Fruit fly (Drosophila melanogaster) whole organism, embryonic: ENCODE data around the gene CG32276.
A peak's percentile ranks its signal among the peaks of the same experiment; 100 is the strongest.

Experiments
- Awh ChIP-seq: fragments of 200-800 bp; sonication (Bioruptor generic); IDR thresholded peaks from 2 replicates; pipeline ENCODE4, ENCODE4 v1.3.6; 2022; ENCODE audit warnings: missing biosample characterization, missing genetic modification characterization
- B-H1 ChIP-seq: fragments of 200-800 bp; sonication (Bioruptor generic); IDR thresholded peaks from 3 replicates; pipeline ENCODE4 v1.3.6; 2022; ENCODE audit warnings: missing biosample characterization, missing genetic modification characterization
- CG10274 ChIP-seq: fragments of 200-800 bp; sonication (Bioruptor generic); optimal IDR thresholded peaks from 3 replicates; lab custom pipeline; 2017; ENCODE audit warnings: missing biosample characterization, mild to moderate bottlenecking, missing genetic modification characterization
- CG10366 ChIP-seq: fragments of 200-800 bp; sonication (Bioruptor generic); IDR thresholded peaks from 2 replicates; pipeline ENCODE4 v1.3.6; 2022; ENCODE audit warnings: missing biosample characterization, missing genetic modification characterization
- CG10565 ChIP-seq: fragments of 200-800 bp; sonication (Bioruptor generic); optimal IDR thresholded peaks from 3 replicates; lab custom pipeline; 2016; ENCODE audit warnings: missing biosample characterization, mild to moderate bottlenecking, missing genetic modification characterization
- CG10959 ChIP-seq: fragments of 200-800 bp; sonication (Bioruptor generic); IDR thresholded peaks from 2 replicates; pipeline ENCODE4 v1.3.6; 2022; ENCODE audit warnings: missing biosample characterization, missing genetic modification characterization
- CG11093 ChIP-seq: fragments of 200-800 bp; sonication (Bioruptor generic); IDR thresholded peaks from 3 replicates; pipeline ENCODE4 v1.3.6; 2022; ENCODE audit warnings: missing biosample characterization, missing genetic modification characterization
- CG11398 ChIP-seq: fragments of 200-800 bp; sonication (Bioruptor generic); optimal IDR thresholded peaks from 2 replicates; lab custom pipeline; 2016; ENCODE audit warnings: missing biosample characterization, missing genetic modification characterization
- CG11456 ChIP-seq: fragments of 200-800 bp; sonication (Bioruptor generic); IDR thresholded peaks from 3 replicates; pipeline ENCODE4 v1.3.6; 2022; ENCODE audit warnings: missing biosample characterization, missing genetic modification characterization
- CG11560 ChIP-seq: fragments of 200-800 bp; sonication (Bioruptor generic); IDR thresholded peaks from 3 replicates; pipeline ENCODE4 v1.3.6; 2022; ENCODE audit warnings: missing biosample characterization, missing genetic modification characterization
- CG11723 ChIP-seq: fragments of 200-800 bp; sonication (Bioruptor generic); optimal IDR thresholded peaks from 2 replicates; lab custom pipeline; 2017; ENCODE audit warnings: missing biosample characterization, mild to moderate bottlenecking, missing genetic modification characterization
- CG12071 ChIP-seq: fragments of 200-800 bp; sonication (Bioruptor generic); optimal IDR thresholded peaks from 3 replicates; lab custom pipeline; 2018; ENCODE audit warnings: missing biosample characterization, mild to moderate bottlenecking, missing genetic modification characterization
- CG12391 ChIP-seq: fragments of 200-800 bp; sonication (Bioruptor generic); optimal IDR thresholded peaks from 3 replicates; lab custom pipeline; 2018; ENCODE audit warnings: missing biosample characterization, mild to moderate bottlenecking, missing genetic modification characterization, moderate library complexity
- CG13424 ChIP-seq: fragments of 200-800 bp; sonication (Bioruptor generic); optimal IDR thresholded peaks from 2 replicates; lab custom pipeline; 2019; ENCODE audit warnings: missing biosample characterization, mild to moderate bottlenecking, missing genetic modification characterization, moderate library complexity
- CG13894 ChIP-seq: fragments of 200-800 bp; sonication (Bioruptor generic); optimal IDR thresholded peaks from 3 replicates; lab custom pipeline; 2018; ENCODE audit warnings: missing biosample characterization, mild to moderate bottlenecking, missing genetic modification characterization, moderate library complexity
- CG1602 ChIP-seq: fragments of 200-800 bp; sonication (Bioruptor generic); optimal IDR thresholded peaks from 3 replicates; lab custom pipeline; 2016; ENCODE audit warnings: missing biosample characterization, missing genetic modification characterization
- CG3281 ChIP-seq: fragments of 200-800 bp; sonication (Bioruptor generic); optimal IDR thresholded peaks from 3 replicates; lab custom pipeline; 2017; ENCODE audit warnings: missing biosample characterization, mild to moderate bottlenecking, missing genetic modification characterization
- CG4328 ChIP-seq: fragments of 200-800 bp; sonication (Bioruptor generic); optimal IDR thresholded peaks from 3 replicates; lab custom pipeline; 2017; ENCODE audit warnings: missing biosample characterization, missing genetic modification reagents, missing genetic modification characterization
- CG6175 ChIP-seq: fragments of 200-800 bp; sonication (Bioruptor generic); IDR thresholded peaks from 3 replicates; pipeline ENCODE4 v1.3.6; 2022; ENCODE audit warnings: missing biosample characterization, missing genetic modification characterization
- Camta ChIP-seq: fragments of 200-800 bp; sonication (Bioruptor generic); optimal IDR thresholded peaks from 2 replicates; lab custom pipeline; 2016; ENCODE audit warnings: missing biosample characterization, missing genetic modification characterization
- D ChIP-seq, 2 experiments: fragments of 200-800 bp in 1 of 2; fragments of >200 bp in 1 of 2; sonication (Bioruptor generic) in 1 of 2; optimal IDR thresholded peaks; 2 replicates in 1 of 2; 3 replicates in 1 of 2; lab custom pipeline; 2017; ENCODE audit warnings: mild to moderate bottlenecking in 1 of 2, missing biosample characterization in 1 of 2, missing genetic modification characterization in 1 of 2, missing genetic modification reagents in 1 of 2
- Elba2 ChIP-seq: fragments of 200-800 bp; sonication (Bioruptor generic); optimal IDR thresholded peaks from 3 replicates; lab custom pipeline; 2016; ENCODE audit warnings: missing biosample characterization, missing genetic modification characterization
- Fer2 ChIP-seq: fragments of 200-800 bp; sonication (Bioruptor generic); optimal IDR thresholded peaks from 2 replicates; lab custom pipeline; 2018; ENCODE audit warnings: missing biosample characterization, mild to moderate bottlenecking, missing genetic modification characterization, moderate library complexity
- HHEX ChIP-seq: fragments of 200-800 bp; sonication (Bioruptor generic); optimal IDR thresholded peaks from 3 replicates; lab custom pipeline; 2017; ENCODE audit warnings: missing biosample characterization, mild to moderate bottlenecking, missing genetic modification characterization, missing genetic modification reagents
- HLH3B ChIP-seq: fragments of 200-800 bp; sonication (Bioruptor generic); IDR thresholded peaks from 2 replicates; pipeline ENCODE4 v1.3.6; 2022; ENCODE audit warnings: missing biosample characterization, missing genetic modification characterization
- HLH54F ChIP-seq: fragments of 200-800 bp; sonication (Bioruptor generic); optimal IDR thresholded peaks from 3 replicates; lab custom pipeline; 2016; ENCODE audit warnings: missing biosample characterization, missing genetic modification characterization
- HLHmδ ChIP-seq: fragments of 200-800 bp; sonication (Bioruptor generic); optimal IDR thresholded peaks from 2 replicates; lab custom pipeline; 2018; ENCODE audit warnings: missing biosample characterization, mild to moderate bottlenecking, missing genetic modification characterization, moderate library complexity
- Hr39 ChIP-seq: fragments of >200 bp; optimal IDR thresholded peaks from 2 replicates; lab custom pipeline; 2017
- MBD-R2 ChIP-seq: fragments of 200-800 bp; sonication (Bioruptor generic); IDR thresholded peaks from 2 replicates; pipeline ENCODE4 v1.3.6; 2022; ENCODE audit warnings: missing biosample characterization, missing genetic modification characterization
- Oaz ChIP-seq: fragments of 200-800 bp; sonication (Bioruptor generic); IDR thresholded peaks from 2 replicates; pipeline ENCODE4 v1.3.6; 2022; ENCODE audit warnings: missing biosample characterization, missing genetic modification characterization
- Stat92E ChIP-seq, 3 experiments: fragments of >200 bp in 2 of 3; fragments of 200-800 bp in 1 of 3; sonication (Bioruptor generic) in 1 of 3; optimal IDR thresholded peaks; 2 replicates each; lab custom pipeline; 2017 to 2019; ENCODE audit warnings: missing biosample characterization in 3 of 3, missing genetic modification characterization in 3 of 3, mild to moderate bottlenecking in 1 of 3, moderate library complexity in 1 of 3
- Trl ChIP-seq, 3 experiments: fragments of >200 bp in 2 of 3; fragments of 200-800 bp in 1 of 3; sonication (Bioruptor generic) in 1 of 3; optimal IDR thresholded peaks; 2 replicates in 1 of 3; 3 replicates in 2 of 3; lab custom pipeline; 2016 to 2017; ENCODE audit warnings: missing biosample characterization in 1 of 3, missing genetic modification characterization in 1 of 3
- Usf ChIP-seq: fragments of 200-800 bp; sonication (Bioruptor generic); optimal IDR thresholded peaks from 2 replicates; lab custom pipeline; 2017; ENCODE audit warnings: missing genotype, missing biosample characterization, missing genetic modification characterization
- Xbp1 ChIP-seq: fragments of 200-800 bp; sonication (Bioruptor generic); optimal IDR thresholded peaks from 3 replicates; lab custom pipeline; 2016; ENCODE audit warnings: missing biosample characterization, mild to moderate bottlenecking, missing genetic modification characterization
- aop ChIP-seq: fragments of 200-800 bp; sonication (Bioruptor generic); IDR thresholded peaks from 2 replicates; pipeline ENCODE4 v1.3.6; 2022; ENCODE audit warnings: missing biosample characterization, missing genetic modification characterization
- exex ChIP-seq: fragments of 200-800 bp; sonication (Bioruptor generic); optimal IDR thresholded peaks from 4 replicates; lab custom pipeline; 2018; ENCODE audit warnings: missing biosample characterization, mild to moderate bottlenecking, missing genetic modification characterization, moderate library complexity
- eyg ChIP-seq: fragments of 200-800 bp; sonication (Bioruptor generic); optimal IDR thresholded peaks from 3 replicates; lab custom pipeline; 2016; ENCODE audit warnings: missing biosample characterization, missing genetic modification characterization
- gro ChIP-seq: fragments of 200-800 bp; sonication (Bioruptor generic); optimal IDR thresholded peaks from 2 replicates; lab custom pipeline; 2016; ENCODE audit warnings: missing biosample characterization, missing genetic modification characterization
- h ChIP-seq: fragments of >200 bp; optimal IDR thresholded peaks from 2 replicates; lab custom pipeline; 2017
- jigr1 ChIP-seq: fragments of 200-800 bp; sonication (Bioruptor generic); IDR thresholded peaks from 3 replicates; pipeline ENCODE4 v1.3.6; 2022; ENCODE audit warnings: missing biosample characterization, missing genetic modification characterization
- jumu ChIP-seq: fragments of 200-800 bp; sonication (Bioruptor generic); optimal IDR thresholded peaks from 3 replicates; lab custom pipeline; 2016; ENCODE audit warnings: missing biosample characterization, missing genetic modification characterization
- kay ChIP-seq: fragments of 200-800 bp; sonication (Bioruptor generic); optimal IDR thresholded peaks from 2 replicates; lab custom pipeline; 2016; ENCODE audit warnings: missing biosample characterization, missing genetic modification characterization
- lab ChIP-seq: fragments of 200-800 bp; sonication (Bioruptor generic); optimal IDR thresholded peaks from 3 replicates; lab custom pipeline; 2017; ENCODE audit warnings: missing biosample characterization, missing genetic modification characterization, mild to moderate bottlenecking, moderate library complexity, missing genetic modification reagents
- lilli ChIP-seq: fragments of 200-800 bp; sonication (Bioruptor generic); optimal IDR thresholded peaks from 3 replicates; lab custom pipeline; 2016; ENCODE audit warnings: missing biosample characterization, missing genetic modification characterization
- maf-S ChIP-seq: fragments of 200-800 bp; sonication (Bioruptor generic); optimal IDR thresholded peaks from 2 replicates; lab custom pipeline; 2016; ENCODE audit warnings: missing biosample characterization, missing genetic modification characterization
- sc ChIP-seq, 3 experiments: fragments of >200 bp in 2 of 3; fragments of 200-800 bp in 1 of 3; sonication (Bioruptor generic) in 1 of 3; optimal IDR thresholded peaks; 2 replicates in 2 of 3; 3 replicates in 1 of 3; lab custom pipeline; 2017; ENCODE audit warnings: mild to moderate bottlenecking in 1 of 3, missing biosample characterization in 1 of 3, missing genetic modification characterization in 1 of 3, missing genetic modification reagents in 1 of 3
- toy ChIP-seq: fragments of 200-800 bp; sonication (Bioruptor generic); IDR thresholded peaks from 2 replicates; pipeline ENCODE4 v1.3.6; 2022; ENCODE audit warnings: missing biosample characterization, missing genetic modification characterization
- twi ChIP-seq: fragments of 200-800 bp; optimal IDR thresholded peaks from 2 replicates; lab custom pipeline; 2019; ENCODE audit warnings: missing biosample characterization, mild to moderate bottlenecking, missing genetic modification characterization, moderate library complexity
- wdn ChIP-seq: fragments of 200-800 bp; sonication (Bioruptor generic); IDR thresholded peaks from 2 replicates; pipeline ENCODE4 v1.3.6; 2022; ENCODE audit warnings: missing biosample characterization, missing genetic modification characterization
- yki ChIP-seq: fragments of >200 bp; optimal IDR thresholded peaks from 3 replicates; lab custom pipeline; 2018

The CG32276 gene

DNA sequence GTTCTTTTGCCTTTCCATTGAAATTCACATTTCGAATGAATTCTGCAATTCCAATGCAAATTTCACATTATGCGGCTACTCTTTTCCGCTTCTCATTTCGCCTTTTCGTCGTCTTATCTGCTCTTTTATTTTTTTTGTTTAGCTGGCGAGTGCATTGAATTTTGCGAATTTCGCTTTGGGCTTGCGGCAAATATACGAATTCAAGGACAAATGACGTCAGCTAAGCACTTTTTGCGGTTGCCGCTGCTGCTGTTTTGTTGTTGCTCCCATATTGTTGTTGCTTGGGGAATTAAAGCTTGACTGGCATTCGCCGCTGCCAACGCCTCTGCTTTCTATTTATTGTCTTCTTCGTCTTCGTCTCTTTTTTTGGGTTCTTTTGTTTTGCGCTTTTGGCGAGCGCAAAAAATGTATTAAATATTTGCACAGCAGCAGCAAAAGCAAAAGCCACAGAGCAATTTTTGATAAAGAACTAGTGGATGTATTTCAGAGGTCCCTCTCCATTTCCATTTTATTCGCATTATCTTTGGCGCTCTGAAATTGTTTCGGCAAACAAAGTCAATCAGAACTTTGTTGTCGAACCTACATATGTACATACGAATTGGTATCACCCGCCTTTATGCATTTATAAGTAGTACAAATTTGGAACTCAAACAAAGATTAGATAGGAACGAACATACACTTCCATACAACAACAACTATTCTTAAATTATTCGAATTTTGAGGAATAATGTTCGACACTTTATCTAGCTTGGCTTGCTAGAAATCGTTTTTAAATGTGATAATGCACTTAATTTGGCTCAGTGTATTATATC is 41.1 kb upstream of the CG32276 start (continued):
- TF ChIP-seq aop (no peak), HLH3B (GFP tag; lab: Robert Waterston, UW) (no peak), CG11093 (GFP tag; lab: Robert Waterston, UW) (no peak), Hr39 (lab: Kevin White, UChicago) (no peak), CG13424 (tag; lab: Kevin White, UChicago) (no peak), CG3281 (GFP tag; lab: Kevin White, UChicago) (no peak), twi (tag; lab: Kevin White, UChicago) (no peak), CG12071 (no peak), Trl (optimal IDR thresholded peaks at IDR 0.05; lab: Kevin White, UChicago) (no peak), Trl (GFP tag; optimal IDR thresholded peaks at IDR 0.05; lab: Kevin White, UChicago) (no peak), Awh (no peak), CG11723 (no peak), exex (peak; percentile 76), CG13894 (no peak), maf-S (GFP tag; lab: Kevin White, UChicago) (no peak), HLHmδ (no peak), Stat92E (GFP tag; optimal IDR thresholded peaks at IDR 0.05; lab: Kevin White, UChicago) (no peak), yki (lab: Kevin White, UChicago) (no peak), gro (no peak), CG6175 (GFP tag; lab: Robert Waterston, UW) (no peak), sc (optimal IDR thresholded peaks at IDR 0.05; lab: Kevin White, UChicago) (no peak), sc (GFP tag; optimal IDR thresholded peaks at IDR 0.05; lab: Kevin White, UChicago) (no peak), CG10366 (GFP tag; lab: Robert Waterston, UW) (no peak), Usf (no peak), CG4328 (GFP tag; lab: Kevin White, UChicago) (no peak), toy (GFP tag; lab: Robert Waterston, UW) (no peak), Elba2 (GFP tag; lab: Kevin White, UChicago) (no peak), wdn (GFP tag; lab: Robert Waterston, UW) (no peak), eyg (no peak), Xbp1 (GFP tag; lab: Kevin White, UChicago) (no peak), Oaz (no peak), CG10274 (GFP tag; lab: Kevin White, UChicago) (no peak), kay (GFP tag; lab: Kevin White, UChicago) (no peak), CG10565 (GFP tag; lab: Kevin White, UChicago) (no peak), h (lab: Kevin White, UChicago) (no peak), HLH54F (GFP tag; lab: Kevin White, UChicago) (no peak), CG10959 (no peak), CG1602 (no peak), CG11560 (tag; lab: Robert Waterston, UW) (no peak), Camta (GFP tag; lab: Kevin White, UChicago) (no peak), B-H1 (GFP tag; lab: Robert Waterston, UW) (no peak), D (optimal IDR thresholded peaks at IDR 0.05; lab: Kevin White, UChicago) (no peak), D (GFP tag; optimal IDR thresholded peaks at IDR 0.05; lab: Kevin White, UChicago) (no peak), MBD-R2 (GFP tag; lab: Robert Waterston, UW) (no peak), jigr1 (no peak), CG12391 (tag; lab: Kevin White, UChicago) (peak; percentile 2), Fer2 (tag; lab: Kevin White, UChicago) (no peak), lilli (no peak), HHEX (no peak), CG11398 (GFP tag; lab: Kevin White, UChicago) (no peak), jumu (GFP tag; lab: Kevin White, UChicago) (no peak), CG11456 (GFP tag; lab: Robert Waterston, UW) (no peak), lab (no peak)
